Worm (Caenorhabditis elegans): ENCODE measurements around the gene srz-44.

- TF ChIP-seq ztf-23 (GFP tag; IDR thresholded peaks at IDR 0.05) (no peak), flt-1 (GFP tag; IDR thresholded peaks at IDR 0.05) (no peak)
Measured at ce11 chrV:15668870-15669269, 30.1 kb upstream of the srz-44 start, which contains the start of gene K06B4.4.
